Fruit fly (Drosophila melanogaster): ENCODE results near the gene Ranbp21.

Gene Ranbp21

DNA sequence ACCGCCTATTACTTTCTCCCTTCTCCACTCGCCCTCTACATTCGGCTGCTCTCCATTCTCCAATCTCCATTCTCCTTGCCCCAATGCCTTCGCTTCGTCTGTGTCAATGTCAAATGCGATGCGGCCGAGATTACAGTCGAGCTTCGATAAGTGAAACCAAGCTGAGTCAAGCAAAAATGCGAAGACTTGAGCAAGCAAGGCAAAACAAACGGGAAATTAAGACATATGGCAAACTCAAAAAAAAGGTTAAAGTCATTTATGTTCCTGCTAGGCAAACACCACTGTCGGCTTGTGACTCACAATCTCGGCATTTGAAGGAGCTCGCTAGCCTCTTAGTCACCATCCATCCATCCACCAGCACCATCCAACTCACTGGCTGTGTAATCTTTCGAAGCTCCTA, 16.3 kb upstream of the Ranbp21 start (continued):
- TF ChIP-seq NFAT (GFP tag; IDR thresholded peaks at IDR 0.05) (peak; percentile 93), Neu2 (GFP tag; optimal IDR thresholded peaks at IDR 0.05; ENCODE audit: borderline replicate concordance) (peak; percentile 77), CG6765 (GFP tag; optimal IDR thresholded peaks at IDR 0.05) (peak; percentile 78), CG12744 (GFP tag; optimal IDR thresholded peaks at IDR 0.05) (peak; percentile 88), Max (GFP tag; optimal IDR thresholded peaks at IDR 0.05) (peak; percentile 88), Sox100B (GFP tag; optimal IDR thresholded peaks at IDR 0.05) (no peak), CG6254 (GFP tag; optimal IDR thresholded peaks at IDR 0.05) (peak; percentile 91), ATbp (GFP tag; optimal IDR thresholded peaks at IDR 0.05) (peak; percentile 96), bsh (GFP tag; optimal IDR thresholded peaks at IDR 0.05) (peak; percentile 97 to 98), lmd (GFP tag; IDR thresholded peaks at IDR 0.05) (peak; percentile 92), cwo (GFP tag; optimal IDR thresholded peaks at IDR 0.05) (peak; percentile 86), lab (GFP tag; optimal IDR thresholded peaks at IDR 0.05) (peak; percentile 95), CG3726 (GFP tag; IDR thresholded peaks at IDR 0.05) (peak; percentile 90), CG4282 (GFP tag; optimal IDR thresholded peaks at IDR 0.05) (peak; percentile 80), scrt (GFP tag; optimal IDR thresholded peaks at IDR 0.05) (peak; percentile 87), HLH4C (GFP tag; IDR thresholded peaks at IDR 0.05; ENCODE audit: partially characterized antibody) (no peak), Mrtf (GFP tag; IDR thresholded peaks at IDR 0.05) (peak; percentile 95), Ets65A (GFP tag) (peak; percentile 100), CG8359 (GFP tag; optimal IDR thresholded peaks at IDR 0.05; ENCODE audit: borderline replicate concordance) (peak; percentile 81), Pdp1 (GFP tag; optimal IDR thresholded peaks at IDR 0.05) (peak; percentile 96 to 98), Fer2 (tag; optimal IDR thresholded peaks at IDR 0.05) (peak; percentile 85), CG1603 (tag; optimal IDR thresholded peaks at IDR 0.05) (peak; percentile 97), CG13775 (GFP tag; optimal IDR thresholded peaks at IDR 0.05) (peak; percentile 93), H15 (GFP tag; IDR thresholded peaks at IDR 0.05) (peak; percentile 90), crp (GFP tag; optimal IDR thresholded peaks at IDR 0.05) (peak in 1 of 2 experiments; percentile 64), CG30020 (tag; optimal IDR thresholded peaks at IDR 0.05) (peak; percentile 81), Adf1 (GFP tag; IDR thresholded peaks at IDR 0.05) (peak; percentile 68), Ptx1 (GFP tag; IDR thresholded peaks at IDR 0.05) (peak; percentile 90), kah (GFP tag; optimal IDR thresholded peaks at IDR 0.05) (peak; percentile 78), CG31388 (GFP tag; optimal IDR thresholded peaks at IDR 0.05) (peak; percentile 73), Nf-YB (GFP tag; optimal IDR thresholded peaks at IDR 0.05) (peak; percentile 84), CG6854 (GFP tag; optimal IDR thresholded peaks at IDR 0.05) (peak; percentile 79), Xrp1 (GFP tag; IDR thresholded peaks at IDR 0.05) (peak; percentile 97), CG7556 (GFP tag; optimal IDR thresholded peaks at IDR 0.05) (peak; percentile 95), Bteb2 (GFP tag; optimal IDR thresholded peaks at IDR 0.05) (peak; percentile 95), CTCF (GFP tag; optimal IDR thresholded peaks at IDR 0.05) (peak; percentile 56), sisA (GFP tag; IDR thresholded peaks at IDR 0.05) (peak; percentile 95), CG9215 (GFP tag; IDR thresholded peaks at IDR 0.05) (peak; percentile 85), CG12071 (GFP tag; optimal IDR thresholded peaks at IDR 0.05) (peak; percentile 91), luna (GFP tag; optimal IDR thresholded peaks at IDR 0.05) (peak; percentile 92), Bdp1 (GFP tag; optimal IDR thresholded peaks at IDR 0.05) (peak; percentile 92), Trl (optimal IDR thresholded peaks at IDR 0.05) (no peak), Trl (GFP tag; optimal IDR thresholded peaks at IDR 0.05) (peak; percentile 98), CG17612 (GFP tag; IDR thresholded peaks at IDR 0.05) (peak; percentile 81), onecut (GFP tag; IDR thresholded peaks at IDR 0.05) (peak; percentile 96), D19B (GFP tag; optimal IDR thresholded peaks at IDR 0.05) (peak; percentile 67), CG18619 (GFP tag; optimal IDR thresholded peaks at IDR 0.05) (peak; percentile 94), gfzf (GFP tag; optimal IDR thresholded peaks at IDR 0.05) (peak; percentile 14), CG4730 (GFP tag; IDR thresholded peaks at IDR 0.05) (peak; percentile 90), CG15479 (GFP tag; optimal IDR thresholded peaks at IDR 0.05) (no peak), Camta (GFP tag; optimal IDR thresholded peaks at IDR 0.05) (peak; percentile 97)

Measured in whole organism, embryonic.